Worm (Caenorhabditis elegans): ENCODE results near the gene H10D18.1.

Gene H10D18.1

ce11 chrV:3814938-3815337 lies at the start of gene H10D18.1:
H10D18.1 (plus strand) TSS chrV:3815214.
- no peak for TF ChIP-seq unc-62 (GFP tag; optimal IDR thresholded peaks at IDR 0.05)

- no peak for TF ChIP-seq unc-62 (GFP tag; optimal IDR thresholded peaks at IDR 0.05)
These were observed 48.1 kb upstream of the H10D18.1 start, which contains the start of gene Y39H10A.1 for ce11 chrV:3766904-3767303. Y39H10A.1 (plus strand) TSS chrV:3767204.

- no peak for TF ChIP-seq unc-62 (GFP tag; optimal IDR thresholded peaks at IDR 0.05)
These were observed 46.7 kb upstream of the H10D18.1 start, which contains the start of gene R08E5.4 for ce11 chrV:3768270-3768669. R08E5.4 (plus strand) TSS chrV:3768570.

ce11 chrV:3771437-3772256 lies 43.4 kb upstream of the H10D18.1 start, which contains the start of the genes R08E5.1 and rips-1:
R08E5.1 (minus strand) TSS chrV:3771518.
rips-1 (plus strand) TSS chrV:3772021.
- no peak for TF ChIP-seq unc-62 (GFP tag; optimal IDR thresholded peaks at IDR 0.05)

ce11 chrV:3773618-3774017 lies 41.4 kb upstream of the H10D18.1 start:
- no peak for TF ChIP-seq unc-62 (GFP tag; optimal IDR thresholded peaks at IDR 0.05)

- no peak for TF ChIP-seq unc-62 (GFP tag; optimal IDR thresholded peaks at IDR 0.05)
These were observed 40.4 kb upstream of the H10D18.1 start for ce11 chrV:3774653-3775052.

ce11 chrV:3776086-3776589 lies 38.9 kb upstream of the H10D18.1 start, which contains the start of gene cysl-3:
cysl-3 (minus strand) TSS chrV:3776136.
- TF ChIP-seq unc-62 (GFP tag; optimal IDR thresholded peaks at IDR 0.05), result no peak

- TF ChIP-seq unc-62 (GFP tag; optimal IDR thresholded peaks at IDR 0.05), result no peak
These were observed 38.1 kb upstream of the H10D18.1 start for ce11 chrV:3776946-3777345.

- TF ChIP-seq unc-62 (GFP tag; optimal IDR thresholded peaks at IDR 0.05), result no peak
These were observed 30.8 kb upstream of the H10D18.1 start, which contains the start of gene R08F11.1 for ce11 chrV:3784167-3784734. R08F11.1 (minus strand) TSS chrV:3784217.

- TF ChIP-seq unc-62 (GFP tag; optimal IDR thresholded peaks at IDR 0.05), result no peak
These were observed 26.5 kb upstream of the H10D18.1 start for ce11 chrV:3788538-3788937.

- TF ChIP-seq unc-62 (GFP tag; optimal IDR thresholded peaks at IDR 0.05), result no peak
These were observed 25.2 kb upstream of the H10D18.1 start, which contains the start of gene R08F11.7 for ce11 chrV:3789770-3790169. R08F11.7 (plus strand) TSS chrV:3790070.

ce11 chrV:3790424-3790823 lies 24.6 kb upstream of the H10D18.1 start:
- TF ChIP-seq unc-62 (GFP tag; optimal IDR thresholded peaks at IDR 0.05), result no peak

- no peak for TF ChIP-seq unc-62 (GFP tag; optimal IDR thresholded peaks at IDR 0.05)
These were observed 15.3 kb upstream of the H10D18.1 start for ce11 chrV:3799737-3800136.

- TF ChIP-seq unc-62 (GFP tag; optimal IDR thresholded peaks at IDR 0.05), result no peak
These were observed 14.6 kb upstream of the H10D18.1 start, which contains the start of gene srt-30 for ce11 chrV:3800378-3800777. srt-30 (minus strand) TSS chrV:3800478.

ce11 chrV:3801787-3802417 lies 13.1 kb upstream of the H10D18.1 start:
- no peak for TF ChIP-seq unc-62 (GFP tag; optimal IDR thresholded peaks at IDR 0.05)

- no peak for TF ChIP-seq unc-62 (GFP tag; optimal IDR thresholded peaks at IDR 0.05)
These were observed 11.7 kb upstream of the H10D18.1 start, which contains the start of gene cyp-33C8 for ce11 chrV:3803343-3803742. cyp-33C8 (minus strand) TSS chrV:3803542.

Data from whole organism, dauer.